Fruit fly (Drosophila melanogaster): ENCODE measurements around the gene CG5245.

DNA sequence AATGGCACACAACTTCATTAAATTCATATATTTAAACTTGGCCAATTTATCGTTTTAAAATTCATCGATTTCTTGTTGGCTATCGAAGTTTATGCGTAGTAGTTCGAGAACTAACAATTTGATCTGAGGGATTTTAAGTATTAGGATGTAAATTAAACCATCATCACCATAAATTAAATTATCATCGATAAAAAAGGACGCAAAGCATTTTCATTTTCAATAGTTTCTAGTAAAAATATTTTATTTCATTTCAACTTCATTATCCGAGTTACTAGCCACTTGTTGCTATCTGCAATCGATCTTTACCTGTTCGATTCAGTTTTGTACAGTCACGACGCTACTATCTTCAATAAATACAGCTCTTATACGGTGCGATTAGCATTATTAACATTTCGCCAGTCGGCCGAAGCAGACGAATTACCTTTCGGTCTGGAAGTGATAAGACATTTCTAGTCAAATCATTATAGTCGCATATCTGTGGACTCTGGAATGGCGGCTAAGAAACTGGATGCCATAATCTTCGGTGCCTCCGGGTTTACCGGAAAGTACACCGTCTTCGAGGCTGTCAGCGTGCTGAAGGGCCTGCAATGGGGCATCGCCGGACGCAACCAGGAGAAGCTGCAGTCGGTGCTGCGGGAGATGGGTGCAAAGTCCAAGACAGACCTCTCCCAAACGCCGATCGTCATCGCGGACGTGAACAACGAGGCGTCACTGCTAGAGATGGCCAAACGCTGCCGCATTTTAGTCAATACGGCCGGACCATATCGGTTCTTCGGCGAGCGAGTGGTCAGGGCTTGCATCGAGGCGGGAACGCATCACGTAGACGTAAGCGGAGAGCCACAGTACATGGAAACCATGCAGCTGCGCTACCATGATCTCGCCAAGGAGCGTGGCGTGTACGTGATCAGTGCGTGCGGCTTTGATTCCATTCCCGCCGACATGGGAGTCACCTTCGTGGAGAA is 22.8 kb upstream of the CG5245 start, which contains the start of gene CG5167:
- no peak for TF ChIP-seq CG10654 (GFP tag; optimal IDR thresholded peaks at IDR 0.05)
- peak; percentile 95 for TF ChIP-seq nom (GFP tag; optimal IDR thresholded peaks at IDR 0.05)
- TF ChIP-seq CG13894 (tag; optimal IDR thresholded peaks at IDR 0.05): peak; percentile 13
- no peak for TF ChIP-seq NC2β (GFP tag; optimal IDR thresholded peaks at IDR 0.05)
- no peak for TF ChIP-seq Atf-2 (GFP tag; optimal IDR thresholded peaks at IDR 0.05)

All from whole organism, embryonic.